Fruit fly (Drosophila melanogaster): ENCODE measurements around the gene ro.
A peak's percentile ranks its signal among the peaks of the same experiment; 100 is the strongest.

- TF ChIP-seq CG8478 (optimal IDR thresholded peaks at IDR 0.05) (no peak), CTCF (optimal IDR thresholded peaks at IDR 0.05) (peak; percentile 97 to 99)
Measured at dm6 chr3R:26866577-26867456, 14.2 kb downstream of the ro start, which contains the start of the genes ball and His2Av.

Measured in S2 (cell line).